Fruit fly (Drosophila melanogaster) whole organism, embryonic: Measurements from ENCODE around the gene fig.
A peak's percentile ranks its signal among the peaks of the same experiment; 100 is the strongest.

Experiments
- Blimp-1 ChIP-seq: fragments of 200-800 bp; sonication (Bioruptor generic); optimal IDR thresholded peaks from 3 replicates; lab custom pipeline; 2018; ENCODE audit warnings: missing biosample characterization, missing genetic modification characterization, mild to moderate bottlenecking, moderate library complexity, missing genetic modification reagents
- Bteb2 ChIP-seq: fragments of 200-800 bp; sonication (Bioruptor generic); optimal IDR thresholded peaks from 2 replicates; lab custom pipeline; 2016; ENCODE audit warnings: missing biosample characterization, missing genetic modification characterization
- CG10321 ChIP-seq: fragments of 200-800 bp; sonication (Bioruptor generic); IDR thresholded peaks from 2 replicates; pipeline ENCODE4 v1.3.6; 2022; ENCODE audit warnings: missing biosample characterization, missing genetic modification characterization
- CG10979 ChIP-seq: fragments of 200-800 bp; sonication (Bioruptor generic); optimal IDR thresholded peaks from 2 replicates; lab custom pipeline; 2018; ENCODE audit warnings: missing biosample characterization, mild to moderate bottlenecking, missing genetic modification characterization, moderate library complexity
- CG11456 ChIP-seq: fragments of 200-800 bp; sonication (Bioruptor generic); IDR thresholded peaks from 3 replicates; pipeline ENCODE4 v1.3.6; 2022; ENCODE audit warnings: missing biosample characterization, missing genetic modification characterization
- CG12769 ChIP-seq: fragments of 200-800 bp; sonication (Bioruptor generic); optimal IDR thresholded peaks from 2 replicates; lab custom pipeline; 2019; ENCODE audit warnings: missing biosample characterization, mild to moderate bottlenecking, missing genetic modification characterization, moderate library complexity
- CG15073 ChIP-seq: fragments of 200-800 bp; sonication (Bioruptor generic); optimal IDR thresholded peaks from 2 replicates; lab custom pipeline; 2016; ENCODE audit warnings: missing biosample characterization, missing genetic modification characterization
- CG17802 ChIP-seq: fragments of 200-800 bp; sonication (Bioruptor generic); optimal IDR thresholded peaks from 2 replicates; lab custom pipeline; 2018; ENCODE audit warnings: missing biosample characterization, mild to moderate bottlenecking, missing genetic modification characterization, moderate library complexity
- CG31365 ChIP-seq: fragments of 200-800 bp; sonication (Bioruptor generic); optimal IDR thresholded peaks from 2 replicates; lab custom pipeline; 2018; ENCODE audit warnings: missing biosample characterization, mild to moderate bottlenecking, missing genetic modification characterization
- CG31388 ChIP-seq: fragments of 200-800 bp; sonication (Bioruptor generic); optimal IDR thresholded peaks from 2 replicates; lab custom pipeline; 2016; ENCODE audit warnings: missing biosample characterization, missing genetic modification characterization
- CG3838 ChIP-seq: fragments of 200-800 bp; sonication (Bioruptor generic); optimal IDR thresholded peaks from 3 replicates; lab custom pipeline; 2016; ENCODE audit warnings: missing biosample characterization, missing genetic modification characterization
- CG4730 ChIP-seq: fragments of 200-800 bp; sonication (Bioruptor generic); IDR thresholded peaks from 2 replicates; pipeline ENCODE4 v1.3.6; 2022; ENCODE audit warnings: missing biosample characterization, missing genetic modification characterization
- CG5180 ChIP-seq: fragments of 200-800 bp; sonication (Bioruptor generic); optimal IDR thresholded peaks from 3 replicates; lab custom pipeline; 2017; ENCODE audit warnings: missing biosample characterization, missing genetic modification characterization, mild to moderate bottlenecking, moderate library complexity, missing genetic modification reagents
- CG6791 ChIP-seq: fragments of 200-800 bp; sonication (Bioruptor generic); IDR thresholded peaks from 3 replicates; pipeline ENCODE4 v1.3.6; 2022; ENCODE audit warnings: missing biosample characterization, missing genetic modification characterization; ENCODE audit not compliant: partially characterized antibody
- CG7786 ChIP-seq: fragments of 200-800 bp; sonication (Bioruptor generic); optimal IDR thresholded peaks from 2 replicates; lab custom pipeline; 2016; ENCODE audit warnings: missing biosample characterization, missing genetic modification characterization
- CG9437 ChIP-seq: fragments of 200-800 bp; sonication (Bioruptor generic); optimal IDR thresholded peaks from 2 replicates; lab custom pipeline; 2018; ENCODE audit warnings: missing biosample characterization, mild to moderate bottlenecking, missing genetic modification characterization
- CG9727 ChIP-seq: fragments of 200-800 bp; sonication (Bioruptor generic); optimal IDR thresholded peaks from 3 replicates; lab custom pipeline; 2017; ENCODE audit warnings: missing biosample characterization, mild to moderate bottlenecking, missing genetic modification characterization
- CrebB ChIP-seq: fragments of 200-800 bp; sonication (Bioruptor generic); optimal IDR thresholded peaks from 3 replicates; lab custom pipeline; 2018; ENCODE audit warnings: missing biosample characterization, mild to moderate bottlenecking, missing genetic modification characterization
- Dref ChIP-seq: fragments of 200-800 bp; sonication (Bioruptor generic); IDR thresholded peaks from 2 replicates; pipeline ENCODE4 v1.3.6; 2022; ENCODE audit warnings: missing biosample characterization, missing genetic modification characterization
- Gug ChIP-seq: fragments of 200-800 bp; sonication (Bioruptor generic); IDR thresholded peaks from 4 replicates; pipeline ENCODE4 v1.3.6; 2022; ENCODE audit warnings: missing biosample characterization, missing genetic modification characterization
- Hmr ChIP-seq: fragments of 200-800 bp; sonication (Bioruptor generic); optimal IDR thresholded peaks from 3 replicates; lab custom pipeline; 2017; ENCODE audit warnings: mild to moderate bottlenecking, missing biosample characterization, missing genetic modification reagents, missing genetic modification characterization
- Kr ChIP-seq: fragments of 200-800 bp; sonication (Bioruptor generic); optimal IDR thresholded peaks from 2 replicates; lab custom pipeline; 2017; ENCODE audit warnings: missing biosample characterization, mild to moderate bottlenecking, missing genetic modification characterization
- Lhr ChIP-seq: fragments of 200-800 bp; sonication (Bioruptor generic); optimal IDR thresholded peaks from 3 replicates; lab custom pipeline; 2017; ENCODE audit warnings: mild to moderate bottlenecking, missing biosample characterization, missing genetic modification reagents, missing genetic modification characterization
- Lpt ChIP-seq: fragments of >200 bp; optimal IDR thresholded peaks from 2 replicates; lab custom pipeline; 2018; ENCODE audit warnings: missing biosample characterization, missing genetic modification characterization
- Med ChIP-seq: fragments of 200-800 bp; sonication (Bioruptor generic); peaks from one replicate; lab custom pipeline; 2016; ENCODE audit warnings: missing biosample characterization, missing genetic modification characterization, mild to moderate bottlenecking, inconsistent platforms, moderate library complexity
- Nf-YB ChIP-seq: fragments of 200-800 bp; sonication (Bioruptor generic); optimal IDR thresholded peaks from 3 replicates; lab custom pipeline; 2019; ENCODE audit warnings: missing biosample characterization, mild to moderate bottlenecking, missing genetic modification characterization, moderate library complexity
- Oaz ChIP-seq: fragments of 200-800 bp; sonication (Bioruptor generic); IDR thresholded peaks from 2 replicates; pipeline ENCODE4 v1.3.6; 2022; ENCODE audit warnings: missing biosample characterization, missing genetic modification characterization
- Sox102F ChIP-seq: fragments of 200-800 bp; sonication (Bioruptor generic); optimal IDR thresholded peaks from 2 replicates; lab custom pipeline; 2018; ENCODE audit warnings: missing biosample characterization, mild to moderate bottlenecking, missing genetic modification characterization, moderate library complexity
- TFAM ChIP-seq: fragments of 200-800 bp; sonication (Bioruptor generic); optimal IDR thresholded peaks from 2 replicates; lab custom pipeline; 2017; ENCODE audit warnings: missing biosample characterization, missing genetic modification characterization, inconsistent platforms
- YL-1 ChIP-seq: fragments of 200-800 bp; sonication (Bioruptor generic); optimal IDR thresholded peaks from 3 replicates; lab custom pipeline; 2017; ENCODE audit warnings: missing biosample characterization, mild to moderate bottlenecking, missing genetic modification characterization
- aop ChIP-seq: fragments of 200-800 bp; sonication (Bioruptor generic); IDR thresholded peaks from 2 replicates; pipeline ENCODE4 v1.3.6; 2022; ENCODE audit warnings: missing biosample characterization, missing genetic modification characterization
- bigmax ChIP-seq: fragments of 200-800 bp; sonication (Bioruptor generic); optimal IDR thresholded peaks from 2 replicates; lab custom pipeline; 2018; ENCODE audit warnings: missing biosample characterization, mild to moderate bottlenecking, missing genetic modification characterization
- crol ChIP-seq: fragments of 200-800 bp; sonication (Bioruptor generic); IDR thresholded peaks from 2 replicates; pipeline ENCODE4 v1.3.6; 2022; ENCODE audit warnings: missing biosample characterization, missing genetic modification characterization
- da ChIP-seq: fragments of 200-800 bp; sonication (Bioruptor generic); optimal IDR thresholded peaks from 2 replicates; lab custom pipeline; 2016; ENCODE audit warnings: missing biosample characterization, missing genetic modification characterization
- dmrt11E ChIP-seq: fragments of 200-800 bp; sonication (Bioruptor generic); optimal IDR thresholded peaks from 3 replicates; lab custom pipeline; 2018; ENCODE audit warnings: missing biosample characterization, mild to moderate bottlenecking, missing genetic modification characterization, moderate library complexity
- esg ChIP-seq: fragments of 200-800 bp; sonication (Bioruptor generic); conservative IDR thresholded peaks from 2 replicates; pipeline ENCODE4 v1.3.6; 2022; ENCODE audit warnings: missing biosample characterization, missing genetic modification characterization
- eve ChIP-seq, 2 experiments: fragments of >200 bp; optimal IDR thresholded peaks; 2 replicates each; lab custom pipeline; 2017; ENCODE audit warnings: missing biosample characterization in 2 of 2, missing genetic modification characterization in 2 of 2
- ftz-f1 ChIP-seq: fragments of 200-800 bp; sonication (Bioruptor generic); optimal IDR thresholded peaks from 2 replicates; lab custom pipeline; 2016; ENCODE audit warnings: missing biosample characterization, missing genetic modification characterization
- grn ChIP-seq: fragments of 200-800 bp; sonication (Bioruptor generic); optimal IDR thresholded peaks from 3 replicates; lab custom pipeline; 2017; ENCODE audit warnings: missing biosample characterization, missing genetic modification characterization
- gsb ChIP-seq: fragments of 200-800 bp; sonication (Bioruptor generic); IDR thresholded peaks from 2 replicates; pipeline ENCODE4 v1.3.6; 2022; ENCODE audit warnings: missing biosample characterization, missing genetic modification characterization
- h ChIP-seq: fragments of >200 bp; optimal IDR thresholded peaks from 2 replicates; lab custom pipeline; 2017
- jigr1 ChIP-seq: fragments of 200-800 bp; sonication (Bioruptor generic); IDR thresholded peaks from 3 replicates; pipeline ENCODE4 v1.3.6; 2022; ENCODE audit warnings: missing biosample characterization, missing genetic modification characterization
- lilli ChIP-seq: fragments of 200-800 bp; sonication (Bioruptor generic); optimal IDR thresholded peaks from 3 replicates; lab custom pipeline; 2016; ENCODE audit warnings: missing biosample characterization, missing genetic modification characterization
- nerfin-2 ChIP-seq: fragments of 200-800 bp; sonication (Bioruptor generic); IDR thresholded peaks from 2 replicates; pipeline ENCODE4 v1.3.6; 2022; ENCODE audit warnings: missing biosample characterization, missing genetic modification characterization; ENCODE audit not compliant: partially characterized antibody
- onecut ChIP-seq: fragments of 200-800 bp; sonication (Bioruptor generic); IDR thresholded peaks from 2 replicates; pipeline ENCODE4 v1.3.6; 2022; ENCODE audit warnings: missing biosample characterization, missing genetic modification characterization
- pho ChIP-seq: fragments of 200-800 bp; sonication (Bioruptor generic); optimal IDR thresholded peaks from 2 replicates; lab custom pipeline; 2016; ENCODE audit warnings: missing biosample characterization, missing genetic modification characterization
- sens-2 ChIP-seq: fragments of 200-800 bp; sonication (Bioruptor generic); IDR thresholded peaks from 2 replicates; pipeline ENCODE4 v1.3.6; 2022; ENCODE audit warnings: missing biosample characterization, missing genetic modification characterization
- sqz ChIP-seq: fragments of 200-800 bp; sonication (Bioruptor generic); optimal IDR thresholded peaks from 3 replicates; lab custom pipeline; 2018; ENCODE audit warnings: missing biosample characterization, mild to moderate bottlenecking, missing genetic modification characterization
- tio ChIP-seq: fragments of 200-800 bp; sonication (Bioruptor generic); optimal IDR thresholded peaks from 2 replicates; lab custom pipeline; 2017; ENCODE audit warnings: missing biosample characterization, missing genetic modification characterization, inconsistent platforms
- tup ChIP-seq: fragments of 200-800 bp; sonication (Bioruptor generic); optimal IDR thresholded peaks from 2 replicates; lab custom pipeline; 2016; ENCODE audit warnings: missing biosample characterization, mild to moderate bottlenecking, missing genetic modification characterization, moderate library complexity
- zfh1 ChIP-seq: fragments of 200-800 bp; sonication (Bioruptor generic); IDR thresholded peaks from 3 replicates; pipeline ENCODE4 v1.3.6; 2022; ENCODE audit warnings: missing biosample characterization, missing genetic modification characterization

fig gene

DNA sequence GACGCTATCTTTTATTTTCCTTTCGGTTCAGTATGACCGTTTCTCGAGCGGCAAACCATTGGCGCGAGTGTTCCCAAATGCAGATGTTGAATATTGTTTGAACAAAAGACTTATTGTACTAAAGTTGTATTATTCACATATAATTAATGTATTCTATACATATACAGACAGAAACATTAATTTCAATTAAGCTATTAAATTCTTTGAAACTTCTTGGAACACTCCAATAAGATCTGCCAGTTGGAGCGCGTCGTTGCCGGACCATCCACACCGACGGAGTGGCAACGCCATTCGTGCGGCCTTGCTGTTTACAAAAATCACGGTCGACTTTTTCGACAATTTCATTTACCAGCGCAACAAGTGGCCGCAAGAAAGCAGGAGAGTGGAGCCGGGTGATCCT lies 35.2 kb downstream of the fig start, which contains the start of the genes Wdr24 and IntS11 (continued):
- TF ChIP-seq CrebB (tag; lab: Kevin White, UChicago): peak; percentile 79
- peak; percentile 93 for TF ChIP-seq lilli (GFP tag; lab: Kevin White, UChicago)
- peak; percentile 37 for TF ChIP-seq tup (GFP tag; lab: Kevin White, UChicago)
- TF ChIP-seq eve (GFP tag; optimal IDR thresholded peaks at IDR 0.05; lab: Kevin White, UChicago): no peak
- TF ChIP-seq sqz (GFP tag; lab: Kevin White, UChicago): no peak
- no peak for TF ChIP-seq h (lab: Kevin White, UChicago)
- TF ChIP-seq YL-1 (GFP tag; lab: Kevin White, UChicago): peak; percentile 79
- TF ChIP-seq CG31365 (tag; lab: Kevin White, UChicago): peak; percentile 9
- peak; percentile 86 for TF ChIP-seq gsb (GFP tag; lab: Robert Waterston, UW)
- TF ChIP-seq Bteb2 (GFP tag; lab: Kevin White, UChicago): peak; percentile 70
- TF ChIP-seq Oaz (GFP tag; lab: Robert Waterston, UW): peak; percentile 87
- TF ChIP-seq CG10321 (GFP tag; lab: Robert Waterston, UW): no peak
- no peak for TF ChIP-seq Kr (GFP tag; lab: Kevin White, UChicago)
- TF ChIP-seq zfh1 (GFP tag; lab: Robert Waterston, UW): peak; percentile 81
- TF ChIP-seq aop: peak; percentile 14; the same call in 1 of the 2 replicates
- TF ChIP-seq tio (GFP tag; lab: Kevin White, UChicago): no peak
- peak; percentile 54 for TF ChIP-seq CG10979 (tag; lab: Kevin White, UChicago)
- TF ChIP-seq CG6791 (GFP tag; lab: Robert Waterston, UW): no peak
- TF ChIP-seq CG15073 (GFP tag; lab: Kevin White, UChicago): no peak
- TF ChIP-seq bigmax (GFP tag; lab: Kevin White, UChicago): no peak
- no peak for TF ChIP-seq Lhr (GFP tag; lab: Kevin White, UChicago)
- TF ChIP-seq da (GFP tag; lab: Kevin White, UChicago): no peak
- peak; percentile 43 for TF ChIP-seq Dref (GFP tag; lab: Robert Waterston, UW)
- TF ChIP-seq nerfin-2 (GFP tag; lab: Robert Waterston, UW): 0 out of 2 replicates have a peak, but pooled peaks have one; percentile 9
- TF ChIP-seq ftz-f1 (GFP tag; lab: Kevin White, UChicago): peak; percentile 98
- peak; percentile 82 for TF ChIP-seq Sox102F (GFP tag; lab: Kevin White, UChicago)
- TF ChIP-seq pho (GFP tag; lab: Kevin White, UChicago): peak; percentile 82
- TF ChIP-seq Hmr (GFP tag; lab: Kevin White, UChicago): peak; percentile 82
- TF ChIP-seq CG4730 (GFP tag; lab: Robert Waterston, UW): peak; percentile 88

DNA sequence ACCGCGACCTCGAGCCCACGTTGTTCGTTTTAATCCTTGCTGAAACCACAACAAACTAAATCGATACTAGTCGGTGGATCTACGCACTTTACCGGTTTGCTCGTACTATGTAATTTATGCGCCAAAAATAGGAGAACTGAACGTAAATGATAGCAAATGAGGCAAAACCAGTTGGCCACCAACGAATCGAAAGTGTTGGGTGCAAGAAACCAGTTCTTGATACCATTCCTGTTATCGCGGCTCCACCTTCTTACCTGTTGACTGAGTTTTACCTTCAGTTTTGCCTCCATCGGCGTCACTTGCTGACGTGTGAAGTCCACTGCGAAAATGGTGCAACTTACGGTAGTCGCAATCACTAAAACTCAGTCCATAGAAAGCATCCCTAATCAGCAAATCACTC lies 40.2 kb downstream of the fig start:
- TF ChIP-seq CG11456 (GFP tag; lab: Robert Waterston, UW) (no peak), CG5180 (no peak), CG17802 (no peak), TFAM (GFP tag; lab: Kevin White, UChicago) (no peak), CG3838 (no peak), jigr1 (GFP tag; lab: Robert Waterston, UW) (no peak), CG9437 (GFP tag; lab: Kevin White, UChicago) (no peak), CG7786 (GFP tag; lab: Kevin White, UChicago) (no peak), Nf-YB (no peak), Blimp-1 (GFP tag; lab: Kevin White, UChicago) (peak; percentile 77), CG12769 (peak; percentile 47), Med (GFP tag; lab: Kevin White, UChicago) (peak; percentile 41), dmrt11E (no peak), sens-2 (no peak), onecut (peak; percentile 40; the same call in 1 of the 2 replicates), CG9727 (GFP tag; lab: Kevin White, UChicago) (no peak), Gug (GFP tag; lab: Robert Waterston, UW) (no peak), crol (no peak), CG31388 (GFP tag; lab: Kevin White, UChicago) (no peak), Lpt (GFP tag; lab: Kevin White, UChicago) (no peak), grn (GFP tag; lab: Kevin White, UChicago) (no peak), esg (GFP tag; lab: Robert Waterston, UW) (no peak), h (lab: Kevin White, UChicago) (no peak)
